Worm (Caenorhabditis elegans): ENCODE measurements around the gene srh-299.

srh-299 gene

DNA sequence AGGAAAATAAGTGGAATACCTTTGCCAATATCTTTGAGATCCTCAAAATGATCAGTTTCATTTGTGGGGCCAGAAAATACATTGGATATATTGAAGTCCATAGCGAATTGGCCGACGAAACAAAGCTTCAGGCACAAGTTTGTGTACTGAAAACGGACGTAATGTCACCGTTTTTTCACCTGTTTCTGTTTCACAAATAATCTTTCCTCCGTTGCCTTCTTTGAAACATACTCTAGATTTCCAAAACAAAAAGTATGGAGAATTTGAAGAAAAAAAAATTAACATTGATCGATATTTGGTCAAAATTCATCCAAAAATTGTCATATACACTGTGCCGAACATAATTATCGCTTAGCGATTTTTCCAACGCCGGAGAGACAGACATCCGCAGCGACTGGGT lies 543 bp upstream of the srh-299 start, which contains the start of gene srz-12:
srz-12 (minus strand) TSS at position 101 of the 400 bp plus-strand sequence.
- TF ChIP-seq ces-1 (GFP tag; optimal IDR thresholded peaks at IDR 0.05) (no peak), mes-2 (tag; optimal IDR thresholded peaks at IDR 0.05; ENCODE audit: poor library complexity, severe bottlenecking) (no peak), nhr-42 (GFP tag; IDR thresholded peaks at IDR 0.05) (no peak), duxl-1 (tag; optimal IDR thresholded peaks at IDR 0.05; ENCODE audit: poor library complexity) (no peak), jun-1 (tag; optimal IDR thresholded peaks at IDR 0.05) (no peak), ztf-11 (tag; optimal IDR thresholded peaks at IDR 0.05) (no peak), lsy-2 (tag; optimal IDR thresholded peaks at IDR 0.05) (no peak), aly-2 (tag; optimal IDR thresholded peaks at IDR 0.05) (no peak), F44E2.7 (GFP tag; IDR thresholded peaks at IDR 0.05) (no peak), pqm-1 (tag; optimal IDR thresholded peaks at IDR 0.05) (no peak), lin-13 (GFP tag; optimal IDR thresholded peaks at IDR 0.05) (no peak), F49E8.2 (tag; optimal IDR thresholded peaks at IDR 0.05; ENCODE audit: borderline replicate concordance) (no peak), gei-8 (GFP tag; optimal IDR thresholded peaks at IDR 0.05) (no peak), hlh-11 (tag; optimal IDR thresholded peaks at IDR 0.05) (no peak), nhr-77 (tag; optimal IDR thresholded peaks at IDR 0.05) (no peak), D1046.2 (GFP tag; IDR thresholded peaks at IDR 0.05) (no peak)

DNA sequence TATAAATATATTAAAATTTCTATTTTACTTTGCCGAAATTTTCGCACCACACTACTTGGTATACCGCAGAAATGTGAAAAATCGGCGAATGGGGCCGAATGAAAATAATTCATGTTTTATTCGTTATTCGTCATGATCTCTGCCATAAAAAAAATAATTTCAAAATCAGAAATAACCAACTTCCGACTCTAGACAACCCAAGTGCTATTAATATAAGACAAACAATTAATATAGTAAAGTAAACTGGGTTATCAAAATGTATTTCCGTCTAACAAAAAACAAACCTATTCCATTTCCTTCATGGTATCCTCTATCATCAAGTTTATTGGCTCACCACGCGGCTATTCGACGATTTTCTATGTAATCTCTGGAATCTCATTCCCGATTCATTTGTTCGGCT lies 2.7 kb downstream of the srh-299 start, which contains the start of gene srh-293:
srh-293 (plus strand) TSS at position 301 of the 400 bp plus-strand sequence.
- TF ChIP-seq ceh-62 (tag; optimal IDR thresholded peaks at IDR 0.05) (no peak), zfp-2 (tag; optimal IDR thresholded peaks at IDR 0.05) (no peak), aha-1 (tag) (no peak), pqm-1 (tag; optimal IDR thresholded peaks at IDR 0.05) (no peak), unc-130 (GFP tag; optimal IDR thresholded peaks at IDR 0.05) (no peak)

- TF ChIP-seq lin-1 (GFP tag; IDR thresholded peaks at IDR 0.05), result no peak
Measured at ce11 chrV:15867373-15867772, 4.2 kb downstream of the srh-299 start, which contains the start of gene fbxa-197. fbxa-197 (plus strand) TSS chrV:15867673.

DNA sequence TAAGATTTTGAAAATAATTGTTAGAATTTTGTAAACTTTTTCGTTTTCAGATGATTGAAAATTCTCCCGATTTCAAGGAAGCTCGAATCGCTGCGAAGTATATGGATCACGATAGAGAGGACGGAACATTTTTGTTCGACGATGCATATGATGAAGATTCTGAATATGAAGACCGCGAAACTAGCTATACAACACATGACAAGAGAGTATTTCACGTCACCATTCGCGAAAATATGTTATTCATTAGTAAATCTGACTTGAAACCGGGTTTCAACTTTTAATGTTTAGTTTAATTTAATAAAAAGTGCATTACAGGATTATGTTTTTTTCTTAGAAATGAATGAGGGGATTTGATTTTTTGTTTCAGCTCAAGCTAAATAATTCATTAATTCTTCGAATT lies 7.2 kb downstream of the srh-299 start, which contains the start of gene str-57:
str-57 (plus strand) TSS at position 301 of the 400 bp plus-strand sequence.
- TF ChIP-seq unc-62 (GFP tag; optimal IDR thresholded peaks at IDR 0.05 in 1 of 2) (no peak), unc-62 (tag; optimal IDR thresholded peaks at IDR 0.05) (no peak), ceh-82 (tag; optimal IDR thresholded peaks at IDR 0.05) (no peak), nhr-42 (GFP tag; IDR thresholded peaks at IDR 0.05) (no peak), aha-1 (tag) (peak; percentile 18), set-16 (GFP tag; IDR thresholded peaks at IDR 0.05) (no peak)

DNA sequence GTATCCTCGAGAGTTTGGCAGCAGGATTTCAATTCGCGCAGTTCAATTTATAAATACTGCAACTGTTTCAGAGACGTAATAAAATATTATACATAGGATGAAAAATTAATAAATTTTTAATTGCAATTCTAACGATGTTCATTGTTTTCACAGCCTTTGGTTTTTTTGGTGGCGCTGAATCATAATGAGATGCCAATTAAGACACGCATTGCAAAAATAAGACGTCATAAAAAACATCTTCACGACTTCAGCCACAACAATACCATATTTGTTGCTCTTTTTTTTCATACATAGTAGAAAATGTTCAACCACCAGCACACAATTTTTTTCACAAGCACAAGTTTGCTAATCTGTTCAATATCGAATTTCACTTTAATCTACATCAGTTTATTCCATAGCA lies 9.1 kb downstream of the srh-299 start, which contains the start of gene str-56:
str-56 (plus strand) TSS at position 301 of the 400 bp plus-strand sequence.
- TF ChIP-seq lin-39 (tag; optimal IDR thresholded peaks at IDR 0.05), result no peak
- no peak for TF ChIP-seq D1046.2 (GFP tag; IDR thresholded peaks at IDR 0.05)
- TF ChIP-seq hmg-1.1 (GFP tag; IDR thresholded peaks at IDR 0.05), result no peak
- TF ChIP-seq ceh-28 (tag; optimal IDR thresholded peaks at IDR 0.05), result no peak

ce11 chrV:15873762-15874161 lies 10.6 kb downstream of the srh-299 start:
- TF ChIP-seq dpl-1 (GFP tag; optimal IDR thresholded peaks at IDR 0.05) (peak; percentile 55), mxl-3 (GFP tag; optimal IDR thresholded peaks at IDR 0.05) (peak; percentile 89), dmd-8 (GFP tag; IDR thresholded peaks at IDR 0.05) (peak; percentile 99), Y105C5A.15 (GFP tag; IDR thresholded peaks at IDR 0.05) (peak; percentile 97), daf-19 (GFP tag; conservative IDR thresholded peaks at IDR 0.05) (peak; percentile 96), madf-9 (GFP tag; conservative IDR thresholded peaks at IDR 0.05) (peak; percentile 93), zfp-3 (GFP tag; conservative IDR thresholded peaks at IDR 0.05) (peak; percentile 77), snpc-1.2 (GFP tag; IDR thresholded peaks at IDR 0.05) (peak; percentile 92), ceh-20 (GFP tag; IDR thresholded peaks at IDR 0.05) (peak; percentile 69), ceh-28 (tag; optimal IDR thresholded peaks at IDR 0.05) (no peak), mdl-1 (tag; optimal IDR thresholded peaks at IDR 0.05) (peak in 1 of 2 experiments; percentile 2), unc-130 (GFP tag; optimal IDR thresholded peaks at IDR 0.05) (peak; percentile 84), aly-2 (tag; optimal IDR thresholded peaks at IDR 0.05) (peak; percentile 74), ZK337.2 (GFP tag; IDR thresholded peaks at IDR 0.05) (peak; percentile 93), ceh-32 (tag; optimal IDR thresholded peaks at IDR 0.05; ENCODE audit: poor library complexity) (peak; percentile 72), egl-27 (tag; optimal IDR thresholded peaks at IDR 0.05) (no peak), pqm-1 (tag; optimal IDR thresholded peaks at IDR 0.05) (no peak), nhr-28 (tag; optimal IDR thresholded peaks at IDR 0.05) (peak; percentile 52), dmd-6 (GFP tag; IDR thresholded peaks at IDR 0.05) (peak; percentile 89)

All from whole organism, L4 larva.